Fruit fly (Drosophila melanogaster) whole organism, embryonic: ENCODE data around the gene Vps37B.
A peak's percentile ranks its signal among the peaks of the same experiment; 100 is the strongest.

Experiments
- Adf1 ChIP-seq: fragments of 200-800 bp; sonication (Bioruptor generic); IDR thresholded peaks from 2 replicates; pipeline ENCODE4 v1.3.6; 2022; ENCODE audit warnings: missing biosample characterization, missing genetic modification characterization
- CG10147 ChIP-seq: fragments of 200-800 bp; sonication (Bioruptor generic); optimal IDR thresholded peaks from 2 replicates; lab custom pipeline; 2019; ENCODE audit warnings: missing biosample characterization, mild to moderate bottlenecking, missing genetic modification characterization, moderate library complexity
- CG12104 ChIP-seq: fragments of 200-800 bp; sonication (Bioruptor generic); optimal IDR thresholded peaks from 3 replicates; lab custom pipeline; 2016; ENCODE audit warnings: missing biosample characterization, missing genetic modification characterization
- CG13287 ChIP-seq: fragments of 200-800 bp; sonication (Bioruptor generic); IDR thresholded peaks from 2 replicates; pipeline ENCODE4 v1.3.6; 2022; ENCODE audit warnings: missing biosample characterization, missing genetic modification characterization; ENCODE audit not compliant: partially characterized antibody
- CG17361 ChIP-seq: fragments of 200-800 bp; sonication (Bioruptor generic); IDR thresholded peaks from 3 replicates; pipeline ENCODE4 v1.3.6; 2022; ENCODE audit warnings: missing biosample characterization, missing genetic modification characterization
- CG17385 ChIP-seq: fragments of 200-800 bp; sonication (Bioruptor generic); optimal IDR thresholded peaks from 3 replicates; lab custom pipeline; 2018; ENCODE audit warnings: missing biosample characterization, mild to moderate bottlenecking, missing genetic modification characterization
- CG31365 ChIP-seq: fragments of 200-800 bp; sonication (Bioruptor generic); optimal IDR thresholded peaks from 2 replicates; lab custom pipeline; 2018; ENCODE audit warnings: missing biosample characterization, mild to moderate bottlenecking, missing genetic modification characterization
- CG3163 ChIP-seq: fragments of 200-800 bp; sonication (Bioruptor generic); optimal IDR thresholded peaks from 3 replicates; lab custom pipeline; 2016; ENCODE audit warnings: missing biosample characterization, missing genetic modification characterization
- CG3281 ChIP-seq: fragments of 200-800 bp; sonication (Bioruptor generic); optimal IDR thresholded peaks from 3 replicates; lab custom pipeline; 2017; ENCODE audit warnings: missing biosample characterization, mild to moderate bottlenecking, missing genetic modification characterization
- CG42726 ChIP-seq: fragments of 200-800 bp; sonication (Bioruptor generic); IDR thresholded peaks from 2 replicates; pipeline ENCODE4 v1.3.6; 2022; ENCODE audit warnings: missing biosample characterization, missing genetic modification characterization; ENCODE audit not compliant: partially characterized antibody
- CG4820 ChIP-seq: fragments of 200-800 bp; sonication (Bioruptor generic); optimal IDR thresholded peaks from 3 replicates; lab custom pipeline; 2016; ENCODE audit warnings: missing biosample characterization, missing genetic modification characterization
- CG4854 ChIP-seq: fragments of 200-800 bp; sonication (Bioruptor generic); optimal IDR thresholded peaks from 2 replicates; lab custom pipeline; 2016; ENCODE audit warnings: missing biosample characterization, missing genetic modification characterization, inconsistent platforms
- CG5180 ChIP-seq: fragments of 200-800 bp; sonication (Bioruptor generic); optimal IDR thresholded peaks from 3 replicates; lab custom pipeline; 2017; ENCODE audit warnings: missing biosample characterization, missing genetic modification characterization, mild to moderate bottlenecking, moderate library complexity, missing genetic modification reagents
- CG5953 ChIP-seq: fragments of 200-800 bp; sonication (Bioruptor generic); IDR thresholded peaks from 2 replicates; pipeline ENCODE4 v1.3.6; 2022; ENCODE audit warnings: missing biosample characterization, missing genetic modification characterization
- CG6689 ChIP-seq: fragments of 200-800 bp; sonication (Bioruptor generic); IDR thresholded peaks from 2 replicates; pipeline ENCODE4 v1.3.6; 2022; ENCODE audit warnings: missing biosample characterization, missing genetic modification characterization
- CG6765 ChIP-seq: fragments of 200-800 bp; sonication (Bioruptor generic); optimal IDR thresholded peaks from 3 replicates; lab custom pipeline; 2017; ENCODE audit warnings: missing biosample characterization, mild to moderate bottlenecking, missing genetic modification characterization
- CG7786 ChIP-seq: fragments of 200-800 bp; sonication (Bioruptor generic); optimal IDR thresholded peaks from 2 replicates; lab custom pipeline; 2016; ENCODE audit warnings: missing biosample characterization, missing genetic modification characterization
- CG7839 ChIP-seq: fragments of 200-800 bp; sonication (Bioruptor generic); optimal IDR thresholded peaks from 3 replicates; lab custom pipeline; 2018; ENCODE audit warnings: missing biosample characterization, mild to moderate bottlenecking, missing genetic modification characterization, moderate library complexity
- CG8089 ChIP-seq: fragments of 200-800 bp; sonication (Bioruptor generic); optimal IDR thresholded peaks from 3 replicates; lab custom pipeline; 2016; ENCODE audit warnings: missing biosample characterization, missing genetic modification characterization
- CG9215 ChIP-seq: fragments of 200-800 bp; sonication (Bioruptor generic); IDR thresholded peaks from 2 replicates; pipeline ENCODE4 v1.3.6; 2022; ENCODE audit warnings: missing biosample characterization, missing genetic modification characterization
- CG9817 ChIP-seq: fragments of 200-800 bp; sonication (Bioruptor generic); optimal IDR thresholded peaks from 2 replicates; lab custom pipeline; 2018; ENCODE audit warnings: missing biosample characterization, mild to moderate bottlenecking, missing genetic modification characterization, moderate library complexity
- CTCF ChIP-seq: fragments of 200-800 bp; sonication (Bioruptor generic); optimal IDR thresholded peaks from 2 replicates; lab custom pipeline; 2017; ENCODE audit warnings: missing biosample characterization, mild to moderate bottlenecking, missing genetic modification characterization, moderate library complexity
- Chrac-16 ChIP-seq: fragments of 200-800 bp; sonication (Bioruptor generic); optimal IDR thresholded peaks from 3 replicates; lab custom pipeline; 2016; ENCODE audit warnings: missing biosample characterization, missing genetic modification characterization
- CkIIα-i1 ChIP-seq: fragments of 200-800 bp; sonication (Bioruptor generic); IDR thresholded peaks from 2 replicates; pipeline ENCODE4 v1.3.6; 2022; ENCODE audit warnings: missing biosample characterization, missing genetic modification characterization
- D19B ChIP-seq: fragments of 200-800 bp; sonication (Bioruptor generic); optimal IDR thresholded peaks from 2 replicates; lab custom pipeline; 2017; ENCODE audit warnings: missing biosample characterization, mild to moderate bottlenecking, missing genetic modification characterization
- Dip3 ChIP-seq: fragments of 200-800 bp; sonication (Bioruptor generic); optimal IDR thresholded peaks from 3 replicates; lab custom pipeline; 2016; ENCODE audit warnings: missing biosample characterization, missing genetic modification characterization
- Eip74EF ChIP-seq, 2 experiments: fragments of 200-800 bp in 1 of 2; fragments of >200 bp in 1 of 2; sonication (Bioruptor generic) in 1 of 2; optimal IDR thresholded peaks; 2 replicates each; lab custom pipeline; 2017 to 2019; ENCODE audit warnings: missing biosample characterization in 2 of 2, missing genetic modification characterization in 2 of 2, mild to moderate bottlenecking in 1 of 2, moderate library complexity in 1 of 2
- GATAe ChIP-seq: fragments of 200-800 bp; sonication (Bioruptor generic); conservative IDR thresholded peaks from 2 replicates; pipeline ENCODE4 v1.3.6; 2022; ENCODE audit warnings: missing biosample characterization, missing genetic modification characterization
- Gsc ChIP-seq: fragments of 200-800 bp; sonication (Bioruptor generic); IDR thresholded peaks from 2 replicates; pipeline ENCODE4 v1.3.6; 2022; ENCODE audit warnings: missing biosample characterization, missing genetic modification characterization
- Hr39 ChIP-seq: fragments of >200 bp; optimal IDR thresholded peaks from 2 replicates; lab custom pipeline; 2017
- Lim3 ChIP-seq: fragments of 200-800 bp; sonication (Bioruptor generic); IDR thresholded peaks from 2 replicates; pipeline ENCODE4 v1.3.6; 2022; ENCODE audit warnings: missing biosample characterization, missing genetic modification characterization
- MBD-R2 ChIP-seq: fragments of 200-800 bp; sonication (Bioruptor generic); IDR thresholded peaks from 2 replicates; pipeline ENCODE4 v1.3.6; 2022; ENCODE audit warnings: missing biosample characterization, missing genetic modification characterization
- Side ChIP-seq: fragments of 200-800 bp; sonication (Bioruptor generic); optimal IDR thresholded peaks from 2 replicates; lab custom pipeline; 2016; ENCODE audit warnings: missing biosample characterization, missing genetic modification characterization
- amos ChIP-seq: fragments of 200-800 bp; sonication (Bioruptor generic); IDR thresholded peaks from 2 replicates; pipeline ENCODE4 v1.3.6; 2022; ENCODE audit warnings: missing biosample characterization, missing genetic modification characterization; ENCODE audit not compliant: partially characterized antibody
- ato ChIP-seq: fragments of 200-800 bp; sonication (Bioruptor generic); IDR thresholded peaks from 2 replicates; pipeline ENCODE4 v1.3.6; 2022; ENCODE audit warnings: missing biosample characterization, missing genetic modification characterization; ENCODE audit not compliant: partially characterized antibody
- br ChIP-seq: fragments of >200 bp; optimal IDR thresholded peaks from 2 replicates; lab custom pipeline; 2017
- corto ChIP-seq: fragments of 200-800 bp; sonication (Bioruptor generic); optimal IDR thresholded peaks from 2 replicates; lab custom pipeline; 2016; ENCODE audit warnings: missing biosample characterization, mild to moderate bottlenecking, missing genetic modification characterization, moderate library complexity
- crc ChIP-seq: fragments of 200-800 bp; sonication (Bioruptor generic); optimal IDR thresholded peaks from 2 replicates; lab custom pipeline; 2016; ENCODE audit warnings: missing biosample characterization, missing genetic modification characterization
- gce ChIP-seq: fragments of 200-800 bp; sonication (Bioruptor generic); IDR thresholded peaks from 3 replicates; pipeline ENCODE4 v1.3.6; 2022; ENCODE audit warnings: missing biosample characterization, missing genetic modification characterization
- gcm2 ChIP-seq: fragments of 200-800 bp; sonication (Bioruptor generic); optimal IDR thresholded peaks from 2 replicates; lab custom pipeline; 2016; ENCODE audit warnings: missing biosample characterization, missing genetic modification characterization
- gem ChIP-seq: fragments of 200-800 bp; sonication (Bioruptor generic); optimal IDR thresholded peaks from 2 replicates; lab custom pipeline; 2019; ENCODE audit warnings: missing biosample characterization, mild to moderate bottlenecking, missing genetic modification characterization, moderate library complexity
- gro ChIP-seq: fragments of 200-800 bp; sonication (Bioruptor generic); optimal IDR thresholded peaks from 2 replicates; lab custom pipeline; 2016; ENCODE audit warnings: missing biosample characterization, missing genetic modification characterization
- kay ChIP-seq: fragments of 200-800 bp; sonication (Bioruptor generic); optimal IDR thresholded peaks from 2 replicates; lab custom pipeline; 2016; ENCODE audit warnings: missing biosample characterization, missing genetic modification characterization
- luna ChIP-seq: fragments of 200-800 bp; sonication (Bioruptor generic); optimal IDR thresholded peaks from 2 replicates; lab custom pipeline; 2016; ENCODE audit warnings: missing biosample characterization, missing genetic modification characterization
- oc ChIP-seq: fragments of 200-800 bp; sonication (Bioruptor generic); optimal IDR thresholded peaks from 2 replicates; lab custom pipeline; 2018; ENCODE audit warnings: missing biosample characterization, mild to moderate bottlenecking, missing genetic modification characterization, moderate library complexity
- slbo ChIP-seq: fragments of 200-800 bp; sonication (Bioruptor generic); IDR thresholded peaks from 2 replicates; pipeline ENCODE4 v1.3.6; 2022; ENCODE audit warnings: missing biosample characterization, missing genetic modification characterization
- tup ChIP-seq: fragments of 200-800 bp; sonication (Bioruptor generic); optimal IDR thresholded peaks from 2 replicates; lab custom pipeline; 2016; ENCODE audit warnings: missing biosample characterization, mild to moderate bottlenecking, missing genetic modification characterization, moderate library complexity
- tx ChIP-seq: fragments of 200-800 bp; sonication (Bioruptor generic); optimal IDR thresholded peaks from 2 replicates; lab custom pipeline; 2016; ENCODE audit warnings: missing biosample characterization, missing genetic modification characterization
- zfh2 ChIP-seq: fragments of 200-800 bp; sonication (Bioruptor generic); optimal IDR thresholded peaks from 2 replicates; lab custom pipeline; 2016; ENCODE audit warnings: missing biosample characterization, missing genetic modification characterization

Vps37B gene

dm6 chr3R:5215334-5216307 lies 10.3 kb upstream of the Vps37B start (continued):
- TF ChIP-seq CG17385 (GFP tag; lab: Kevin White, UChicago) (peak; percentile 87), crc (GFP tag; lab: Kevin White, UChicago) (peak; percentile 93), CG42726 (GFP tag; lab: Robert Waterston, UW) (no peak), CG4820 (GFP tag; lab: Kevin White, UChicago) (peak; percentile 96), Dip3 (GFP tag; lab: Kevin White, UChicago) (peak; percentile 63), CTCF (peak; percentile 72), CG13287 (no peak), CG10147 (GFP tag; lab: Kevin White, UChicago) (peak; percentile 44), Adf1 (GFP tag; lab: Robert Waterston, UW) (no peak), gem (tag; lab: Kevin White, UChicago) (peak; percentile 96), Chrac-16 (peak; percentile 85), Side (GFP tag; lab: Kevin White, UChicago) (peak; percentile 99), GATAe (GFP tag; lab: Robert Waterston, UW) (peak; percentile 17; the same call in 1 of the 2 replicates), tup (GFP tag; lab: Kevin White, UChicago) (peak; percentile 99), CG4854 (GFP tag; lab: Kevin White, UChicago) (peak; percentile 98), CG8089 (peak; percentile 99), slbo (GFP tag; lab: Robert Waterston, UW) (peak; percentile 59), luna (peak; percentile 11), CG5953 (GFP tag; lab: Robert Waterston, UW) (peak; percentile 98), gcm2 (GFP tag; lab: Kevin White, UChicago) (peak; percentile 89), gce (GFP tag; lab: Robert Waterston, UW) (peak; percentile 98), CG9215 (GFP tag; lab: Robert Waterston, UW) (peak; percentile 38; the same call in 1 of the 2 replicates), Hr39 (lab: Kevin White, UChicago) (no peak), CG17361 (GFP tag; lab: Robert Waterston, UW) (peak; percentile 70; the same call in 2 of the 3 replicates), Lim3 (GFP tag; lab: Robert Waterston, UW) (peak; percentile 78; the same call in 1 of the 2 replicates), Gsc (GFP tag; lab: Robert Waterston, UW) (no peak; the same call in 1 of the 2 replicates), gro (GFP tag; lab: Kevin White, UChicago) (no peak), CkIIα-i1 (GFP tag; lab: Robert Waterston, UW) (no peak), CG6765 (GFP tag; lab: Kevin White, UChicago) (peak; percentile 56), CG7786 (peak; percentile 96), oc (peak; percentile 99), kay (GFP tag; lab: Kevin White, UChicago) (peak; percentile 95), zfh2 (peak; percentile 27), CG5180 (GFP tag; lab: Kevin White, UChicago) (peak; percentile 94), tx (GFP tag; lab: Kevin White, UChicago) (peak; percentile 92), amos (no peak), CG31365 (tag; lab: Kevin White, UChicago) (peak; percentile 92), MBD-R2 (GFP tag; lab: Robert Waterston, UW) (peak; percentile 48; the same call in 1 of the 2 replicates), br (no peak), D19B (GFP tag; lab: Kevin White, UChicago) (no peak), CG3281 (GFP tag; lab: Kevin White, UChicago) (peak; percentile 64), ato (GFP tag; lab: Robert Waterston, UW) (no peak), CG7839 (tag; lab: Kevin White, UChicago) (peak; percentile 78), corto (peak; percentile 84), Eip74EF (GFP tag; optimal IDR thresholded peaks at IDR 0.05; lab: Kevin White, UChicago) (peak in 1 of 2 experiments; percentile 89), CG12104 (GFP tag; lab: Kevin White, UChicago) (peak; percentile 97), CG9817 (tag; lab: Kevin White, UChicago) (peak; percentile 67), CG3163 (GFP tag; lab: Kevin White, UChicago) (peak; percentile 93), CG6689 (GFP tag; lab: Robert Waterston, UW) (peak; percentile 94)
